Worm (Caenorhabditis elegans) whole organism, midembryonic: ENCODE measurements around the gene C29F3.7.

Source experiments
- T22C8.4 ChIP-seq: fragments of 200-800 bp; sonication (Bioruptor generic); IDR thresholded peaks from 2 replicates; pipeline ENCODE4 v1.3.6; 2022; ENCODE audit warnings: missing genetic modification characterization, missing compliant biosample characterization
- cog-1 ChIP-seq: sonication (generic microtip); optimal IDR thresholded peaks from 2 replicates; lab custom pipeline; 2016; ENCODE audit warnings: missing genetic modification characterization, missing compliant biosample characterization
- flt-1 ChIP-seq: fragments of 200-800 bp; sonication (Bioruptor generic); IDR thresholded peaks from 2 replicates; pipeline ENCODE4 v1.3.6; 2022; ENCODE audit warnings: missing genetic modification characterization, missing compliant biosample characterization
- klf-2 ChIP-seq: fragments of 200-800 bp; sonication (Bioruptor generic); conservative IDR thresholded peaks from 2 replicates; pipeline ENCODE4 v1.3.6; 2022; ENCODE audit warnings: missing genetic modification reagents, missing genetic modification characterization, missing compliant biosample characterization
- med-1 ChIP-seq: sonication (generic microtip); optimal IDR thresholded peaks from 2 replicates; lab custom pipeline; 2017; ENCODE audit warnings: missing genetic modification characterization, mild to moderate bottlenecking, missing compliant biosample characterization, antibody characterized with exemption, missing genetic modification reagents; ENCODE audit not compliant: insufficient read depth
- ref-1 ChIP-seq: fragments of 200-800 bp; sonication (Bioruptor generic); conservative IDR thresholded peaks from 2 replicates; pipeline ENCODE4 v1.3.6; 2022; ENCODE audit warnings: missing genetic modification reagents, missing genetic modification characterization, missing compliant biosample characterization
- tab-1 ChIP-seq: fragments of 200-800 bp; sonication (Bioruptor generic); IDR thresholded peaks from 2 replicates; pipeline ENCODE4 v1.3.6; 2022; ENCODE audit warnings: missing genetic modification characterization, missing compliant biosample characterization
- ztf-23 ChIP-seq: fragments of 200-800 bp; sonication (Bioruptor generic); IDR thresholded peaks from 2 replicates; pipeline ENCODE4 v1.3.6; 2022; ENCODE audit warnings: missing genetic modification reagents, missing genetic modification characterization, missing compliant biosample characterization
- ztf-29 ChIP-seq: fragments of 200-800 bp; sonication (Bioruptor generic); IDR thresholded peaks from 2 replicates; pipeline ENCODE4 v1.3.6; 2022; ENCODE audit warnings: missing genetic modification reagents, missing genetic modification characterization, missing compliant biosample characterization

Gene C29F3.7

ce11 chrV:15354648-15355047 is at the start of gene C29F3.7:
Gene C29F3.7, plus strand, starts transcription at chrV:15354901.
- TF ChIP-seq ref-1 (GFP tag; lab: Robert Waterston, UW) (no peak), flt-1 (no peak), cog-1 (tag; lab: Kevin White, UChicago) (no peak), klf-2 (GFP tag; lab: Robert Waterston, UW) (no peak), ztf-29 (GFP tag; lab: Robert Waterston, UW) (no peak), tab-1 (GFP tag; lab: Robert Waterston, UW) (no peak), T22C8.4 (GFP tag; lab: Robert Waterston, UW) (no peak), ztf-23 (GFP tag; lab: Robert Waterston, UW) (no peak), med-1 (GFP tag; lab: Kevin White, UChicago) (no peak)

- TF ChIP-seq ztf-29 (GFP tag; lab: Robert Waterston, UW) (no peak), T22C8.4 (GFP tag; lab: Robert Waterston, UW) (no peak), tab-1 (GFP tag; lab: Robert Waterston, UW) (no peak), ztf-23 (GFP tag; lab: Robert Waterston, UW) (no peak), cog-1 (tag; lab: Kevin White, UChicago) (no peak), ref-1 (GFP tag; lab: Robert Waterston, UW) (no peak), flt-1 (no peak), med-1 (GFP tag; lab: Kevin White, UChicago) (no peak), klf-2 (GFP tag; lab: Robert Waterston, UW) (no peak)
Measured at ce11 chrV:15305502-15305901, 49.2 kb upstream of the C29F3.7 start, which contains the start of gene T26H8.5. Gene T26H8.5, minus strand, starts transcription at chrV:15305602.

ce11 chrV:15306745-15307144 is 48.0 kb upstream of the C29F3.7 start, which contains the start of gene T26H8.4:
Gene T26H8.4, minus strand, starts transcription at chrV:15306845.
- TF ChIP-seq flt-1: no peak
- TF ChIP-seq tab-1 (GFP tag; lab: Robert Waterston, UW): no peak
- TF ChIP-seq ztf-29 (GFP tag; lab: Robert Waterston, UW): no peak
- no peak for TF ChIP-seq med-1 (GFP tag; lab: Kevin White, UChicago)
- TF ChIP-seq ztf-23 (GFP tag; lab: Robert Waterston, UW): no peak
- TF ChIP-seq cog-1 (tag; lab: Kevin White, UChicago): no peak
- TF ChIP-seq ref-1 (GFP tag; lab: Robert Waterston, UW): no peak
- no peak for TF ChIP-seq T22C8.4 (GFP tag; lab: Robert Waterston, UW)

DNA sequence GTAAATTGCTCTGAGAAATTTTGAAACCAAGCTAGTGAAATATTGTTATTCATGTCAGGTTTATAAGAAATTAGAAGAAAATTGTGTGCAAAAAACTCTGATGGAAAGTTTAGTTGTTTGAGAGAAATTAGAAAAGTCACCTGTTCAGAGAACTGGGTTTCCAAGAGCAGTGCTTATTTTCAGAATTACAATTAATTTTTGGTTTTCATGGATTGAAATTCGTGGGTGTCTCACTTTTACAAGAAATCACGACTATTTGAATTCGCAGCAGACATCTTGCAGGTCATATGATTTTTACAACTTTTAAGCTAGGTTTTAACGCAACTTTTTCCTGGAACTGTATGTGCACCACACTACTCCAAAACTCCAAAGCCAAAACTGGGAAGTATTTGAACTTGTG is 45.7 kb upstream of the C29F3.7 start, which contains the start of gene srz-10:
Gene srz-10, minus strand, starts transcription at position 88 of the 400 bp plus-strand sequence.
- TF ChIP-seq flt-1: no peak
- no peak for TF ChIP-seq T22C8.4 (GFP tag; lab: Robert Waterston, UW)
- no peak for TF ChIP-seq cog-1 (tag; lab: Kevin White, UChicago)
- no peak for TF ChIP-seq tab-1 (GFP tag; lab: Robert Waterston, UW)
- TF ChIP-seq ztf-29 (GFP tag; lab: Robert Waterston, UW): no peak
- no peak for TF ChIP-seq ztf-23 (GFP tag; lab: Robert Waterston, UW)
- TF ChIP-seq ref-1 (GFP tag; lab: Robert Waterston, UW): no peak
- TF ChIP-seq med-1 (GFP tag; lab: Kevin White, UChicago): no peak
- TF ChIP-seq klf-2 (GFP tag; lab: Robert Waterston, UW): no peak

DNA sequence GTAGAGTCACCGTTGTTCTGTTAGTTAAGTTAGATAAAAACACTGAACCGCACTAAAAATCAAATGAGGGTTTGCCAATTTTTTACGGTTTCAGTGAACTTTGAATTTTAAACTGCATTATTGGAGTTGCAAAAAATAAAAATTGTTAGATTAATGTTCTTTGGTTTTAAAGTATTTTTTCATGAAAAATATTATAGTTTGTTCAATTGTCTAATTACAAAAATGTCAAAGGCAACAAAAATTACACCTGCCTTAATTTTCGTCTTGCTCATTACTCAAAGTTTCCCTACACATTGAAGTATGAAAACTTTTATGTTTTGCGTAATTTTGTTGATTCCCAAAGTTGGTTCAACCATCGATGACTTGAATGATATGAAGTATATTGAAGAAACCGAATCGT is 43.9 kb upstream of the C29F3.7 start, which contains the start of gene irld-62:
Gene irld-62, plus strand, starts transcription at position 301 of the 400 bp plus-strand sequence.
- TF ChIP-seq flt-1 (no peak), ref-1 (GFP tag; lab: Robert Waterston, UW) (no peak), ztf-23 (GFP tag; lab: Robert Waterston, UW) (no peak), ztf-29 (GFP tag; lab: Robert Waterston, UW) (no peak), cog-1 (tag; lab: Kevin White, UChicago) (no peak), klf-2 (GFP tag; lab: Robert Waterston, UW) (no peak), tab-1 (GFP tag; lab: Robert Waterston, UW) (no peak), med-1 (GFP tag; lab: Kevin White, UChicago) (no peak), T22C8.4 (GFP tag; lab: Robert Waterston, UW) (no peak)

DNA sequence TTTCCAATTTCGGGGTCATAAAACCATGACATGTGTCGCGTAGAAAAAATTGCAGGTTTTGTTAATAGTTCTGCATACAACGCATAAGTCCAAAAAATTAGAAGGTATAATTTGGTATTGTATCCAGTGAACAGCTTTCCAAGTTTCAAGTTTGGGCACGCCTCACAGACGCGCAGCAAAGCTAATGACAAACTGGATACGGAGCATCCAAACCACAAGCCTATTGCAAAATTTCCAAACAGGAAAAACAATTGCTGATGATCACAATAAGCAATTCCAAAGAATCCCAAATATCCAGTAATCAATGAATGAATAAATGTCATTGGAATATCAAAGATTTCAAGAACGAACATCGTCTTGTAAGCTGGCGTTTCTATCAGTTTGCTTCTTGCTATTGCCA is 41.2 kb upstream of the C29F3.7 start:
- no peak for TF ChIP-seq ref-1 (GFP tag; lab: Robert Waterston, UW)
- TF ChIP-seq T22C8.4 (GFP tag; lab: Robert Waterston, UW): no peak
- TF ChIP-seq klf-2 (GFP tag; lab: Robert Waterston, UW): no peak
- no peak for TF ChIP-seq flt-1
- no peak for TF ChIP-seq cog-1 (tag; lab: Kevin White, UChicago)
- TF ChIP-seq med-1 (GFP tag; lab: Kevin White, UChicago): no peak
- TF ChIP-seq ztf-29 (GFP tag; lab: Robert Waterston, UW): no peak
- no peak for TF ChIP-seq ztf-23 (GFP tag; lab: Robert Waterston, UW)
- no peak for TF ChIP-seq tab-1 (GFP tag; lab: Robert Waterston, UW)

- TF ChIP-seq T22C8.4 (GFP tag; lab: Robert Waterston, UW) (no peak), ztf-29 (GFP tag; lab: Robert Waterston, UW) (no peak), ref-1 (GFP tag; lab: Robert Waterston, UW) (no peak), tab-1 (GFP tag; lab: Robert Waterston, UW) (no peak), cog-1 (tag; lab: Kevin White, UChicago) (no peak), ztf-23 (GFP tag; lab: Robert Waterston, UW) (no peak), flt-1 (no peak), med-1 (GFP tag; lab: Kevin White, UChicago) (no peak), klf-2 (GFP tag; lab: Robert Waterston, UW) (no peak)
Measured at ce11 chrV:15315827-15316527, 38.7 kb upstream of the C29F3.7 start, which contains the start of the genes srt-22 and nhr-246. Gene srt-22, minus strand, starts transcription at chrV:15315927. Gene nhr-246, plus strand, starts transcription at chrV:15316477.

ce11 chrV:15318638-15319037 is 36.1 kb upstream of the C29F3.7 start, which contains the start of gene nhr-291:
Gene nhr-291, plus strand, starts transcription at chrV:15318961.
- TF ChIP-seq flt-1: no peak
- TF ChIP-seq tab-1 (GFP tag; lab: Robert Waterston, UW): no peak
- no peak for TF ChIP-seq ref-1 (GFP tag; lab: Robert Waterston, UW)
- TF ChIP-seq ztf-23 (GFP tag; lab: Robert Waterston, UW): no peak
